Worm (Caenorhabditis elegans): Measurements from ENCODE around the gene syx-16.

Gene syx-16

ce11 chrIII:5181641-5182040 lies 27.3 kb downstream of the syx-16 start:
- TF ChIP-seq daf-12 (tag; optimal IDR thresholded peaks at IDR 0.05) (no peak), nfya-1 (tag; optimal IDR thresholded peaks at IDR 0.05; ENCODE audit: insufficient read depth) (peak; percentile 30)

- no peak for TF ChIP-seq jun-1 (tag; optimal IDR thresholded peaks at IDR 0.05)
- TF ChIP-seq ceh-82 (tag; optimal IDR thresholded peaks at IDR 0.05) = no peak
- TF ChIP-seq sea-2 (GFP tag; optimal IDR thresholded peaks at IDR 0.05) = no peak
- TF ChIP-seq unc-62 (GFP tag; optimal IDR thresholded peaks at IDR 0.05) = no peak
- no peak for TF ChIP-seq hmg-11 (tag; optimal IDR thresholded peaks at IDR 0.05)
- TF ChIP-seq fkh-2 (tag; optimal IDR thresholded peaks at IDR 0.05) = no peak
- TF ChIP-seq ztf-4 (tag; optimal IDR thresholded peaks at IDR 0.05) = no peak
- TF ChIP-seq snpc-4 (tag; optimal IDR thresholded peaks at IDR 0.05) = no peak
- no peak for TF ChIP-seq nhr-43 (tag; optimal IDR thresholded peaks at IDR 0.05; ENCODE audit: poor library complexity, severe bottlenecking)
- no peak for TF ChIP-seq pha-4 (tag; optimal IDR thresholded peaks at IDR 0.05)
Measured at ce11 chrIII:5181217-5181616, 27.7 kb downstream of the syx-16 start.

- peak; percentile 67 for TF ChIP-seq elt-2 (tag; optimal IDR thresholded peaks at IDR 0.05)
- no peak for TF ChIP-seq nhr-25 (tag; optimal IDR thresholded peaks at IDR 0.05)
- TF ChIP-seq nfya-1 (tag; optimal IDR thresholded peaks at IDR 0.05; ENCODE audit: insufficient read depth) = peak; percentile 14
- TF ChIP-seq pha-4 (tag; optimal IDR thresholded peaks at IDR 0.05) = peak; percentile 6
Measured at ce11 chrIII:5180588-5180987, 28.3 kb downstream of the syx-16 start.

DNA sequence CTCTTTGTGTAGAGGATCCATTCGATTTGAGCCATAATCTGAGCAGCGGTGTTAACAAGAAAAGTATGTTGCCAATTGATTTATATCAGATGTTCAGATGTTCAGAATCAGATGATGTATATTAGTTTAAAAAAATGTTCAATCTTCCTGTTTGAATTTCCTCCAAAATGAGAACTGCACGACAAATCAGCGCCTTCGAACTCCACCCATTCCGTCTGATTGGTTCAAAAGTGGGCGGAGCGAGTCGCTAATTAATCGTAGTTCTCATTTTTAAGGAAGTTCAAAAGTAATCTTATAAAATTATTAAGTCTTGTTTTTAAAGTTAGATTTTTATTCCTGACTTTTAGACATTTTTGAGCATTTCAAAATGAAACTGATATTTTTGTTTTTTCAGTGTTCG lies 29.7 kb downstream of the syx-16 start:
- no peak for TF ChIP-seq egl-27 (tag; optimal IDR thresholded peaks at IDR 0.05)
- no peak for TF ChIP-seq ceh-16 (tag; optimal IDR thresholded peaks at IDR 0.05)
- peak; percentile 95 for TF ChIP-seq nfya-1 (tag; optimal IDR thresholded peaks at IDR 0.05; ENCODE audit: insufficient read depth)
- no peak for TF ChIP-seq ztf-4 (tag; optimal IDR thresholded peaks at IDR 0.05)
- TF ChIP-seq ZK546.5 (tag; optimal IDR thresholded peaks at IDR 0.05) = no peak

- TF ChIP-seq unc-39 (tag; optimal IDR thresholded peaks at IDR 0.05) (no peak), ztf-4 (tag; optimal IDR thresholded peaks at IDR 0.05) (no peak), elt-2 (tag; optimal IDR thresholded peaks at IDR 0.05) (no peak), snpc-4 (tag; optimal IDR thresholded peaks at IDR 0.05) (no peak), lin-39 (tag; optimal IDR thresholded peaks at IDR 0.05) (no peak)
Measured at ce11 chrIII:5173622-5174021, 35.3 kb downstream of the syx-16 start, which contains the start of gene cid-1. TSS of gene cid-1 (plus strand) at chrIII:5173922.

ce11 chrIII:5173139-5173538 lies 35.8 kb downstream of the syx-16 start, which contains the start of gene emb-1:
TSS of gene emb-1 (plus strand) at chrIII:5173439.
- TF ChIP-seq pha-4 (tag; optimal IDR thresholded peaks at IDR 0.05) (no peak), lin-39 (tag; optimal IDR thresholded peaks at IDR 0.05) (no peak), hmg-11 (tag; optimal IDR thresholded peaks at IDR 0.05) (no peak), elt-1 (tag; optimal IDR thresholded peaks at IDR 0.05) (no peak), nhr-28 (tag; optimal IDR thresholded peaks at IDR 0.05) (no peak), ceh-82 (tag; optimal IDR thresholded peaks at IDR 0.05) (no peak), nhr-11 (tag; optimal IDR thresholded peaks at IDR 0.05) (no peak), ceh-28 (tag; optimal IDR thresholded peaks at IDR 0.05) (no peak), ztf-4 (tag; optimal IDR thresholded peaks at IDR 0.05) (no peak), tbx-2 (tag; optimal IDR thresholded peaks at IDR 0.05) (no peak), lsy-12 (tag; optimal IDR thresholded peaks at IDR 0.05) (no peak), fkh-2 (tag; optimal IDR thresholded peaks at IDR 0.05) (no peak), nhr-12 (tag; optimal IDR thresholded peaks at IDR 0.05) (no peak), eor-1 (tag; optimal IDR thresholded peaks at IDR 0.05) (no peak), skn-1 (tag; optimal IDR thresholded peaks at IDR 0.05) (no peak), ceh-9 (tag; optimal IDR thresholded peaks at IDR 0.05) (no peak), nhr-77 (tag; optimal IDR thresholded peaks at IDR 0.05) (no peak), nhr-237 (tag; optimal IDR thresholded peaks at IDR 0.05) (no peak), zag-1 (tag; optimal IDR thresholded peaks at IDR 0.05) (no peak), pqm-1 (tag; optimal IDR thresholded peaks at IDR 0.05) (no peak)
